Worm (Caenorhabditis elegans) whole organism, young adult: ENCODE results near the gene F47G3.1.

Source experiments
- B0035.1 ChIP-seq: sonication (generic microtip); optimal IDR thresholded peaks from 2 replicates; lab custom pipeline; 2016; ENCODE audit warnings: missing genetic modification characterization, mild to moderate bottlenecking, missing compliant biosample characterization, missing genotype, missing genetic modification reagents
- B0261.1 ChIP-seq: sonication (generic microtip); optimal IDR thresholded peaks from 2 replicates; lab custom pipeline; 2016; ENCODE audit warnings: mild to moderate bottlenecking, missing genetic modification characterization, moderate library complexity, missing compliant biosample characterization
- C06A6.2 ChIP-seq: fragments of 200-800 bp; sonication (Bioruptor generic); conservative IDR thresholded peaks from 2 replicates; pipeline ENCODE4 v1.3.6; 2022; ENCODE audit warnings: missing genetic modification characterization, missing compliant biosample characterization
- D2030.7 ChIP-seq: fragments of 200-800 bp; sonication (Bioruptor generic); IDR thresholded peaks from 2 replicates; pipeline ENCODE4 v1.3.6; 2022; ENCODE audit warnings: missing genetic modification reagents, missing genetic modification characterization, missing compliant biosample characterization
- F23B12.7 ChIP-seq: sonication (generic microtip); optimal IDR thresholded peaks from 2 replicates; lab custom pipeline; 2017; ENCODE audit warnings: missing genetic modification characterization, mild to moderate bottlenecking, missing compliant biosample characterization, antibody characterized with exemption, moderate library complexity; ENCODE audit not compliant: insufficient read depth
- F52B5.7 ChIP-seq: sonication (generic microtip); optimal IDR thresholded peaks from 2 replicates; lab custom pipeline; 2016; ENCODE audit warnings: mild to moderate bottlenecking, missing genetic modification characterization, missing compliant biosample characterization
- K12H6.12 ChIP-seq: fragments of 200-800 bp; sonication (Bioruptor generic); optimal IDR thresholded peaks from 2 replicates; lab custom pipeline; 2018; ENCODE audit warnings: mild to moderate bottlenecking, missing genetic modification characterization, missing compliant biosample characterization
- T07F8.4 ChIP-seq: sonication (generic microtip); optimal IDR thresholded peaks from 2 replicates; lab custom pipeline; 2016; ENCODE audit warnings: mild to moderate bottlenecking, missing genetic modification characterization, moderate library complexity, missing compliant biosample characterization
- T26A5.8 ChIP-seq: sonication (generic microtip); optimal IDR thresholded peaks from 2 replicates; lab custom pipeline; 2016; ENCODE audit warnings: missing genetic modification characterization, missing compliant biosample characterization
- Y53F4B.3 ChIP-seq: fragments of 200-800 bp; sonication (Bioruptor generic); IDR thresholded peaks from 2 replicates; pipeline ENCODE4 v1.3.6; 2022; ENCODE audit warnings: missing genetic modification reagents, missing genetic modification characterization, missing compliant biosample characterization
- Y53G8AR.9 ChIP-seq: fragments of 200-800 bp; sonication (Bioruptor generic); conservative IDR thresholded peaks from 2 replicates; pipeline ENCODE4 v1.3.6; 2022; ENCODE audit warnings: missing genetic modification reagents, missing genetic modification characterization, missing compliant biosample characterization
- akir-1 ChIP-seq: fragments of 200-800 bp; sonication (Bioruptor generic); optimal IDR thresholded peaks from 2 replicates; lab custom pipeline; 2018; ENCODE audit warnings: mild to moderate bottlenecking, missing genetic modification characterization, moderate library complexity, missing compliant biosample characterization
- ama-1 ChIP-seq, 3 experiments: fragments of 150-350 bp in 1 of 3; sonication (generic microtip) in 2 of 3; optimal IDR thresholded peaks; 2 replicates each; lab custom pipeline; 2014 to 2018; ENCODE audit warnings: missing biosample characterization in 2 of 3, missing genetic modification characterization in 2 of 3, missing genetic modification reagents in 2 of 3
- aptf-3 ChIP-seq: fragments of 200-800 bp; sonication (Bioruptor generic); IDR thresholded peaks from 2 replicates; pipeline ENCODE4 v1.3.6; 2022; ENCODE audit warnings: missing genetic modification characterization, missing compliant biosample characterization
- atf-7 ChIP-seq: sonication (generic microtip); optimal IDR thresholded peaks from 2 replicates; lab custom pipeline; 2017; ENCODE audit warnings: mild to moderate bottlenecking, missing genetic modification characterization, missing compliant biosample characterization
- attf-3 ChIP-seq: fragments of 200-800 bp; sonication (Bioruptor generic); conservative IDR thresholded peaks from 2 replicates; pipeline ENCODE4 v1.3.6; 2022; ENCODE audit warnings: missing genetic modification reagents, missing genetic modification characterization, missing compliant biosample characterization
- bed-2 ChIP-seq: fragments of 200-800 bp; sonication (Bioruptor generic); IDR thresholded peaks from 2 replicates; pipeline ENCODE4 v1.3.6; 2022; ENCODE audit warnings: missing genetic modification reagents, missing genetic modification characterization, missing compliant biosample characterization
- ceh-27 ChIP-seq: fragments of 200-800 bp; sonication (Bioruptor generic); optimal IDR thresholded peaks from 2 replicates; lab custom pipeline; 2018; ENCODE audit warnings: mild to moderate bottlenecking, missing genetic modification characterization, moderate library complexity, missing compliant biosample characterization
- ceh-79 ChIP-seq: sonication (generic microtip); optimal IDR thresholded peaks from 2 replicates; lab custom pipeline; 2017; ENCODE audit warnings: mild to moderate bottlenecking, missing genetic modification characterization, missing compliant biosample characterization
- dox-1 ChIP-seq: fragments of 200-800 bp; sonication (Bioruptor generic); IDR thresholded peaks from 2 replicates; pipeline ENCODE4 v1.3.6; 2022; ENCODE audit warnings: missing genetic modification reagents, missing genetic modification characterization, missing compliant biosample characterization
- dpl-1 ChIP-seq: fragments of 150-350 bp; optimal IDR thresholded peaks from 2 replicates; lab custom pipeline; 2014; ENCODE audit warnings: missing biosample characterization, missing genetic modification reagents, missing genetic modification characterization
- egl-44 ChIP-seq: fragments of 200-800 bp; sonication (Bioruptor generic); IDR thresholded peaks from 2 replicates; pipeline ENCODE4 v1.3.6; 2022; ENCODE audit warnings: missing genetic modification reagents, missing genetic modification characterization, missing compliant biosample characterization
- ekl-4 ChIP-seq: fragments of 200-800 bp; sonication (Bioruptor generic); IDR thresholded peaks from 2 replicates; pipeline ENCODE4 v1.3.6; 2022; ENCODE audit warnings: missing genetic modification reagents, missing genetic modification characterization, missing compliant biosample characterization
- hmg-20 ChIP-seq: fragments of 200-800 bp; sonication (Bioruptor generic); IDR thresholded peaks from 2 replicates; pipeline ENCODE4 v1.3.6; 2022; ENCODE audit warnings: missing genetic modification reagents, missing genetic modification characterization, missing compliant biosample characterization
- hsf-1 ChIP-seq: fragments of 200-800 bp; sonication (Bioruptor generic); IDR thresholded peaks from 2 replicates; pipeline ENCODE4 v1.3.6; 2022; ENCODE audit warnings: missing genetic modification reagents, missing genetic modification characterization, missing compliant biosample characterization
- let-607 ChIP-seq, 2 experiments: fragments of 200-800 bp in 1 of 2; sonication (Bioruptor generic) in 1 of 2; sonication (generic microtip) in 1 of 2; optimal IDR thresholded peaks; 2 replicates each; lab custom pipeline; 2016 to 2018; ENCODE audit warnings: mild to moderate bottlenecking in 2 of 2, missing compliant biosample characterization in 2 of 2, missing genetic modification characterization in 2 of 2, moderate library complexity in 2 of 2, missing genotype in 1 of 2
- lin-35 ChIP-seq, 3 experiments: fragments of 150-350 bp in 2 of 3; sonication (generic microtip) in 1 of 3; optimal IDR thresholded peaks; 2 replicates each; lab custom pipeline; 2014 to 2018; ENCODE audit warnings: missing biosample characterization in 3 of 3, missing genetic modification characterization in 3 of 3, missing genetic modification reagents in 3 of 3
- lin-54 ChIP-seq: fragments of 200-800 bp; sonication (Bioruptor generic); optimal IDR thresholded peaks from 2 replicates; lab custom pipeline; 2018; ENCODE audit warnings: mild to moderate bottlenecking, missing genetic modification characterization, missing compliant biosample characterization
- madf-6 ChIP-seq: fragments of 200-800 bp; sonication (Bioruptor generic); IDR thresholded peaks from 2 replicates; pipeline ENCODE4 v1.3.6; 2022; ENCODE audit warnings: missing genetic modification reagents, missing genetic modification characterization, missing compliant biosample characterization
- mxl-1 ChIP-seq: sonication (generic microtip); optimal IDR thresholded peaks from 2 replicates; lab custom pipeline; 2016; ENCODE audit warnings: missing genetic modification characterization, missing compliant biosample characterization
- nfya-1 ChIP-seq: sonication (generic microtip); optimal IDR thresholded peaks from 2 replicates; lab custom pipeline; 2017; ENCODE audit warnings: antibody characterized with exemption, missing compliant biosample characterization, missing genetic modification characterization, borderline replicate concordance; ENCODE audit not compliant: insufficient read depth
- nfya-2 ChIP-seq: fragments of 200-800 bp; sonication (Bioruptor generic); IDR thresholded peaks from 2 replicates; pipeline ENCODE4 v1.3.6; 2022; ENCODE audit warnings: missing genetic modification reagents, missing genetic modification characterization, missing compliant biosample characterization
- nhr-80 ChIP-seq: sonication (generic microtip); optimal IDR thresholded peaks from 2 replicates; lab custom pipeline; 2016; ENCODE audit warnings: missing genetic modification characterization, missing compliant biosample characterization
- pbrm-1 ChIP-seq: fragments of 200-800 bp; sonication (Bioruptor generic); IDR thresholded peaks from 2 replicates; pipeline ENCODE4 v1.3.6; 2022; ENCODE audit warnings: missing genetic modification reagents, missing genetic modification characterization, missing compliant biosample characterization
- pha-4 ChIP-seq: fragments of 150-350 bp; sonication (generic microtip); optimal IDR thresholded peaks from 2 replicates; lab custom pipeline; 2014; ENCODE audit warnings: missing biosample characterization, missing genetic modification reagents, missing genetic modification characterization
- rcor-1 ChIP-seq: fragments of 200-800 bp; sonication (Bioruptor generic); IDR thresholded peaks from 2 replicates; pipeline ENCODE4 v1.3.6; 2022; ENCODE audit warnings: missing genetic modification reagents, missing genetic modification characterization, missing compliant biosample characterization
- rec-8 ChIP-seq, 2 experiments: sonication (generic microtip); optimal IDR thresholded peaks; 2 replicates each; lab custom pipeline; 2016; ENCODE audit warnings: mild to moderate bottlenecking in 2 of 2, missing genetic modification characterization in 2 of 2, missing genetic modification reagents in 2 of 2, missing genotype in 2 of 2, missing biosample characterization in 1 of 2, missing compliant biosample characterization in 1 of 2, moderate library complexity in 1 of 2
- sdz-38 ChIP-seq: sonication (generic microtip); optimal IDR thresholded peaks from 2 replicates; lab custom pipeline; 2016; ENCODE audit warnings: missing genotype, missing genetic modification characterization, missing compliant biosample characterization
- sea-2 ChIP-seq: fragments of 200-800 bp; sonication (Bioruptor generic); IDR thresholded peaks from 2 replicates; pipeline ENCODE4 v1.3.6; 2022; ENCODE audit warnings: missing genetic modification characterization, missing compliant biosample characterization
- snpc-3.4 ChIP-seq: sonication (generic microtip); optimal IDR thresholded peaks from 2 replicates; lab custom pipeline; 2017; ENCODE audit warnings: missing genetic modification characterization, mild to moderate bottlenecking, missing compliant biosample characterization, antibody characterized with exemption, moderate library complexity, missing genotype, missing genetic modification reagents
- unc-62 ChIP-seq: fragments of 150-350 bp; optimal IDR thresholded peaks from 2 replicates; lab custom pipeline; 2014; ENCODE audit warnings: missing biosample characterization, missing genetic modification reagents, missing genetic modification characterization
- xnd-1 ChIP-seq: sonication (generic microtip); optimal IDR thresholded peaks from 2 replicates; lab custom pipeline; 2016; ENCODE audit warnings: missing genotype, missing genetic modification reagents, missing genetic modification characterization, missing compliant biosample characterization
- zim-3 ChIP-seq: sonication (generic microtip); optimal IDR thresholded peaks from 2 replicates; lab custom pipeline; 2017; ENCODE audit warnings: mild to moderate bottlenecking, missing genetic modification characterization, moderate library complexity, missing compliant biosample characterization
- ztf-22 ChIP-seq: fragments of 200-800 bp; sonication (Bioruptor generic); optimal IDR thresholded peaks from 2 replicates; lab custom pipeline; 2018; ENCODE audit warnings: mild to moderate bottlenecking, missing genetic modification characterization, moderate library complexity, missing compliant biosample characterization
- ztf-26 ChIP-seq: sonication (generic microtip); optimal IDR thresholded peaks from 2 replicates; lab custom pipeline; 2017; ENCODE audit warnings: missing genetic modification characterization, missing compliant biosample characterization

The F47G3.1 gene

DNA sequence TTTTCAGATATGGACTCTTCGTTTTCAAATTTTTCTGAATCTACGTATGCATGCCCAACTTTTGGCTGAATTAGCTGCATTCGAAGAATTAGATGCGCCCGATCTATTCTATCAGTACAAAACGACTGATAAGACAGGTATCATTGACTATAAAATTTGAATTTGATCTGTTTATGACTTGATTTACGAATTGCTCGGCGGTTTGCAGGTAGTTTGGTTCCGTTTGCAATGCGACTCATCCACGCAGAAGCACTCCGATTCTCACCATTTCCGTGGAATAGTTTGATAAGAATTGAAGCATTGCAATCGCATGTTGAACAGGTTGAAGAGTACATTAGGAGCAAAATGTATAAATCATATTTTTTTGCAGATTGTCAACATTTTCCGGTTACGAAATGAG lies 25.4 kb downstream of the F47G3.1 start:
- TF ChIP-seq nhr-80 (tag; lab: Kevin White, UChicago) (peak; percentile 72), pbrm-1 (GFP tag; lab: Robert Waterston, UW) (no peak)

- TF ChIP-seq B0035.1 (tag; lab: Kevin White, UChicago) (no peak), dpl-1 (no peak), aptf-3 (GFP tag; lab: Robert Waterston, UW) (no peak), zim-3 (no peak), sdz-38 (tag; lab: Kevin White, UChicago) (no peak), nfya-2 (GFP tag; lab: Robert Waterston, UW) (no peak), F52B5.7 (tag; lab: Kevin White, UChicago) (no peak), lin-35 (GFP tag; optimal IDR thresholded peaks at IDR 0.05; lab: Kevin White, UChicago) (no peak), sea-2 (GFP tag; lab: Robert Waterston, UW) (no peak), hsf-1 (no peak), T26A5.8 (tag; lab: Kevin White, UChicago) (no peak), T07F8.4 (no peak), rcor-1 (GFP tag; lab: Robert Waterston, UW) (no peak), dox-1 (GFP tag; lab: Robert Waterston, UW) (no peak), lin-54 (no peak), snpc-3.4 (no peak)
- TF ChIP-seq, all 124 proteins: peak for 0
Observed at ce11 chrX:2413277-2413676, 27.7 kb downstream of the F47G3.1 start, which contains the start of gene hlh-15. TSS of gene hlh-15 (minus strand) at chrX:2413377.

ce11 chrX:2419777-2420176 lies 34.2 kb downstream of the F47G3.1 start, which contains the start of gene glr-7:
TSS of gene glr-7 (minus strand) at chrX:2419877.
- TF ChIP-seq snpc-3.4 (no peak), bed-2 (GFP tag; lab: Robert Waterston, UW) (no peak), hmg-20 (GFP tag; lab: Robert Waterston, UW) (no peak), C06A6.2 (GFP tag; lab: Robert Waterston, UW) (no peak), D2030.7 (no peak), akir-1 (GFP tag; lab: Kevin White, UChicago) (no peak), ama-1 (optimal IDR thresholded peaks at IDR 0.05; lab: Kevin White, UChicago) (no peak), ama-1 (GFP tag; optimal IDR thresholded peaks at IDR 0.05; lab: Kevin White, UChicago) (no peak), unc-62 (GFP tag; lab: Kevin White, UChicago) (no peak), ztf-26 (tag; lab: Kevin White, UChicago) (no peak)
- TF ChIP-seq, all 124 proteins: peak for 0

DNA sequence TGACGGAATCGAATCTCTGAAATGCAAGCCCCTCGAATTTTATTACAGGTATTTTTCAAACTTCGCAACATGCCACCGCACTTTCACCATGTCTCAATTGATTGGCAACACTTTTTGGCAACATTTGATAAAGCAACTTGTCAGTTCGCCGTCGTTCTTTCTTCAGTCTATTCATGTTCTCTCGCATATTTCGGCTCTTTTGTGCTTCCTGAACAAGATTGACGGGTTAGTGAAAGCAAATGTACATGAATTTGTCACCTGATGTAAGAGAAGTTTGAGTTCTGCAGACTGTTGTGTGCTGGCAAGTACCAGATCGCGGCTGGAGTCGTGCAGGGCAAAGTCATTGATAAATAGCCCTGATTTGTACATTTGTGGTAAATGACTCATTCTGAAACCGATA lies 36.6 kb downstream of the F47G3.1 start:
- TF ChIP-seq let-607 (tag; optimal IDR thresholded peaks at IDR 0.05; lab: Kevin White, UChicago) (peak; percentile 86 to 92), mxl-1 (tag; lab: Kevin White, UChicago) (no peak), pha-4 (no peak), rec-8 (tag; optimal IDR thresholded peaks at IDR 0.05; lab: Kevin White, UChicago) (no peak), atf-7 (tag; lab: Kevin White, UChicago) (peak; percentile 29), egl-44 (GFP tag; lab: Robert Waterston, UW) (no peak), F23B12.7 (no peak), ekl-4 (GFP tag; lab: Robert Waterston, UW) (peak; percentile 12; the same call in 1 of the 2 replicates), madf-6 (GFP tag; lab: Robert Waterston, UW) (no peak), ceh-27 (GFP tag; lab: Kevin White, UChicago) (no peak), B0261.1 (tag; lab: Kevin White, UChicago) (no peak), ztf-22 (peak; percentile 70), ceh-79 (tag; lab: Kevin White, UChicago) (no peak), T26A5.8 (tag; lab: Kevin White, UChicago) (no peak), K12H6.12 (tag; lab: Kevin White, UChicago) (no peak), attf-3 (GFP tag; lab: Robert Waterston, UW) (no peak), aptf-3 (GFP tag; lab: Robert Waterston, UW) (no peak), hmg-20 (GFP tag; lab: Robert Waterston, UW) (no peak), nfya-1 (no peak), xnd-1 (tag; lab: Kevin White, UChicago) (no peak), Y53G8AR.9 (GFP tag; lab: Robert Waterston, UW) (no peak), Y53F4B.3 (GFP tag; lab: Robert Waterston, UW) (no peak)
